Worm (Caenorhabditis elegans) whole organism, L1 larva: ENCODE results near the gene R08C7.1.

Experiments
- aha-1 ChIP-seq: fragments of 150-350 bp; optimal IDR thresholded peaks from 2 replicates; lab custom pipeline; 2014; ENCODE audit warnings: missing biosample characterization, missing genetic modification characterization
- aly-2 ChIP-seq: fragments of 150-350 bp; optimal IDR thresholded peaks from 2 replicates; lab custom pipeline; 2014; ENCODE audit warnings: missing biosample characterization, missing genetic modification characterization
- jun-1 ChIP-seq: fragments of 150-350 bp; optimal IDR thresholded peaks from 2 replicates; lab custom pipeline; 2014; ENCODE audit warnings: missing biosample characterization, missing genetic modification reagents, missing genetic modification characterization
- pag-3 ChIP-seq: sonication (generic microtip); optimal IDR thresholded peaks from 2 replicates; lab custom pipeline; 2017; ENCODE audit warnings: missing genetic modification characterization, mild to moderate bottlenecking, missing compliant biosample characterization, antibody characterized with exemption, borderline replicate concordance; ENCODE audit not compliant: insufficient read depth
- ztf-11 ChIP-seq, 2 experiments: sonication (generic microtip); optimal IDR thresholded peaks; 2 replicates each; lab custom pipeline; 2016 to 2017; ENCODE audit warnings: missing genetic modification characterization in 2 of 2, missing biosample characterization in 1 of 2, missing compliant biosample characterization in 1 of 2

ce11 chrIV:4463132-4463531 is 11.5 kb downstream of the R08C7.1 start, which contains the start of gene M01H9.2:
- TF ChIP-seq pag-3 (tag; lab: Kevin White, UChicago) (no peak), aly-2 (no peak), ztf-11 (tag; optimal IDR thresholded peaks at IDR 0.05; lab: Kevin White, UChicago) (no peak), aha-1 (no peak), jun-1 (tag; lab: Kevin White, UChicago) (no peak)
